Worm (Caenorhabditis elegans) whole organism, L1 larva: ENCODE data around the gene pnp-1.

Source experiments
- C04F5.9 ChIP-seq: sonication (generic microtip); optimal IDR thresholded peaks from 2 replicates; lab custom pipeline; 2016; ENCODE audit warnings: missing genetic modification characterization, missing compliant biosample characterization
- C34B4.2 ChIP-seq: sonication (generic microtip); optimal IDR thresholded peaks from 2 replicates; lab custom pipeline; 2017; ENCODE audit warnings: mild to moderate bottlenecking, missing genetic modification characterization, missing compliant biosample characterization
- Y116A8C.19 ChIP-seq: sonication (generic microtip); optimal IDR thresholded peaks from 2 replicates; lab custom pipeline; 2016; ENCODE audit warnings: missing compliant biosample characterization, missing genetic modification characterization, borderline replicate concordance
- alr-1 ChIP-seq: fragments of 200-800 bp; sonication (Bioruptor generic); optimal IDR thresholded peaks from 2 replicates; lab custom pipeline; 2018; ENCODE audit warnings: borderline replicate concordance, mild to moderate bottlenecking, missing genetic modification characterization, missing compliant biosample characterization
- aly-2 ChIP-seq: fragments of 150-350 bp; optimal IDR thresholded peaks from 2 replicates; lab custom pipeline; 2014; ENCODE audit warnings: missing biosample characterization, missing genetic modification characterization
- ama-1 ChIP-seq: fragments of 150-350 bp; optimal IDR thresholded peaks from 2 replicates; lab custom pipeline; 2014
- blmp-1 ChIP-seq: fragments of 150-350 bp; optimal IDR thresholded peaks from 2 replicates; lab custom pipeline; 2014; ENCODE audit warnings: missing biosample characterization, missing genetic modification characterization
- ceh-8 ChIP-seq: fragments of 200-800 bp; sonication (Bioruptor generic); optimal IDR thresholded peaks from 2 replicates; lab custom pipeline; 2018; ENCODE audit warnings: mild to moderate bottlenecking, missing genetic modification characterization, moderate library complexity, missing compliant biosample characterization
- ceh-82 ChIP-seq, 3 experiments: fragments of 150-350 bp in 1 of 3; sonication (generic microtip) in 2 of 3; optimal IDR thresholded peaks; 2 replicates each; lab custom pipeline; 2014 to 2017; ENCODE audit warnings: missing biosample characterization in 3 of 3, missing genetic modification characterization in 3 of 3
- ceh-90 ChIP-seq: sonication (generic microtip); optimal IDR thresholded peaks from 2 replicates; lab custom pipeline; 2016; ENCODE audit warnings: missing genetic modification characterization, missing compliant biosample characterization
- efl-1 ChIP-seq, 4 experiments: fragments of 150-350 bp; optimal IDR thresholded peaks in 3 of 4; peaks in 1 of 4; 1 replicate in 1 of 4; 2 replicates in 3 of 4; lab custom pipeline; 2014; ENCODE audit warnings: missing biosample characterization in 2 of 4, missing genetic modification characterization in 2 of 4, missing genetic modification reagents in 2 of 4
- egl-13 ChIP-seq: sonication (generic microtip); optimal IDR thresholded peaks from 2 replicates; lab custom pipeline; 2016; ENCODE audit warnings: missing genotype, missing genetic modification reagents, missing genetic modification characterization, missing compliant biosample characterization
- elt-2 ChIP-seq: sonication (generic microtip); optimal IDR thresholded peaks from 2 replicates; lab custom pipeline; 2016; ENCODE audit warnings: missing genetic modification characterization, mild to moderate bottlenecking, inconsistent platforms, missing compliant biosample characterization, missing genetic modification reagents
- elt-3 ChIP-seq, 6 experiments: fragments of 150-350 bp in 1 of 6; sonication (generic microtip); optimal IDR thresholded peaks; 2 replicates each; lab custom pipeline; 2017 to 2018; ENCODE audit warnings: missing biosample characterization in 6 of 6, missing genetic modification characterization in 6 of 6, inconsistent platforms in 1 of 6
- ets-5 ChIP-seq: fragments of 200-800 bp; sonication (Bioruptor generic); IDR thresholded peaks from 2 replicates; pipeline ENCODE4 v1.3.6; 2022; ENCODE audit warnings: missing genetic modification characterization, missing compliant biosample characterization
- grh-1 ChIP-seq: fragments of 200-800 bp; sonication (Bioruptor generic); IDR thresholded peaks from 2 replicates; pipeline ENCODE4 v1.3.6; 2022; ENCODE audit warnings: missing genetic modification reagents, missing genetic modification characterization, missing compliant biosample characterization
- hlh-17 ChIP-seq: fragments of 200-800 bp; sonication (Bioruptor generic); optimal IDR thresholded peaks from 2 replicates; lab custom pipeline; 2018; ENCODE audit warnings: missing genetic modification characterization, mild to moderate bottlenecking, missing compliant biosample characterization, moderate library complexity, borderline replicate concordance
- irx-1 ChIP-seq: sonication (generic microtip); optimal IDR thresholded peaks from 2 replicates; lab custom pipeline; 2016; ENCODE audit warnings: missing genetic modification characterization, missing compliant biosample characterization
- isw-1 ChIP-seq: fragments of 200-800 bp; sonication (Bioruptor generic); IDR thresholded peaks from 2 replicates; pipeline ENCODE4 v1.3.6; 2022; ENCODE audit warnings: missing genetic modification characterization, missing compliant biosample characterization
- lin-35 ChIP-seq, 2 experiments: fragments of 150-350 bp; optimal IDR thresholded peaks; 2 replicates each; lab custom pipeline; 2014; ENCODE audit warnings: missing biosample characterization in 2 of 2, missing genetic modification characterization in 2 of 2, missing genetic modification reagents in 2 of 2
- lsy-2 ChIP-seq, 2 experiments: fragments of 150-350 bp; optimal IDR thresholded peaks; 2 replicates each; lab custom pipeline; 2014; ENCODE audit warnings: missing biosample characterization in 2 of 2, missing genetic modification characterization in 2 of 2
- mdl-1 ChIP-seq, 2 experiments: fragments of 150-350 bp; optimal IDR thresholded peaks; 2 replicates each; lab custom pipeline; 2014 to 2017; ENCODE audit warnings: missing biosample characterization in 2 of 2, missing genetic modification characterization in 2 of 2, inconsistent platforms in 1 of 2
- mef-2 ChIP-seq: fragments of 150-350 bp; optimal IDR thresholded peaks from 2 replicates; lab custom pipeline; 2014; ENCODE audit warnings: missing biosample characterization, missing genetic modification characterization
- mep-1 ChIP-seq: fragments of 150-350 bp; optimal IDR thresholded peaks from 2 replicates; lab custom pipeline; 2014; ENCODE audit warnings: missing biosample characterization, missing genetic modification characterization
- nhr-85 ChIP-seq: sonication (generic microtip); peaks from one replicate; lab custom pipeline; 2016; ENCODE audit warnings: missing genetic modification characterization, inconsistent platforms, missing compliant biosample characterization
- nhr-90 ChIP-seq: sonication (generic microtip); optimal IDR thresholded peaks from 2 replicates; lab custom pipeline; 2016; ENCODE audit warnings: mild to moderate bottlenecking, missing genetic modification characterization, missing compliant biosample characterization; ENCODE audit not compliant: poor library complexity
- pax-3 ChIP-seq: fragments of 200-800 bp; sonication (Bioruptor generic); optimal IDR thresholded peaks from 2 replicates; lab custom pipeline; 2018; ENCODE audit warnings: mild to moderate bottlenecking, missing genetic modification characterization, moderate library complexity, missing compliant biosample characterization
- snu-23 ChIP-seq: sonication (generic microtip); optimal IDR thresholded peaks from 2 replicates; lab custom pipeline; 2016; ENCODE audit warnings: missing genetic modification characterization, missing compliant biosample characterization
- sptf-1 ChIP-seq: fragments of 150-350 bp; optimal IDR thresholded peaks from 2 replicates; lab custom pipeline; 2014; ENCODE audit warnings: missing biosample characterization, missing genetic modification characterization
- sup-37 ChIP-seq: fragments of 200-800 bp; sonication (Bioruptor generic); optimal IDR thresholded peaks from 2 replicates; lab custom pipeline; 2018; ENCODE audit warnings: mild to moderate bottlenecking, missing genetic modification characterization, missing compliant biosample characterization
- swsn-7 ChIP-seq: sonication (generic microtip); optimal IDR thresholded peaks from 2 replicates; lab custom pipeline; 2016; ENCODE audit warnings: missing genetic modification characterization, missing compliant biosample characterization
- tbx-2 ChIP-seq: sonication (generic microtip); optimal IDR thresholded peaks from 2 replicates; lab custom pipeline; 2016; ENCODE audit warnings: missing genetic modification characterization, missing compliant biosample characterization
- unc-98 ChIP-seq: fragments of 200-800 bp; sonication (Bioruptor generic); IDR thresholded peaks from 2 replicates; pipeline ENCODE4 v1.3.6; 2022; ENCODE audit warnings: missing genetic modification characterization, missing compliant biosample characterization
- xbp-1 ChIP-seq: sonication (generic microtip); optimal IDR thresholded peaks from 2 replicates; lab custom pipeline; 2016; ENCODE audit warnings: missing genetic modification characterization, missing compliant biosample characterization
- zag-1 ChIP-seq: fragments of 150-350 bp; optimal IDR thresholded peaks from 2 replicates; lab custom pipeline; 2014; ENCODE audit warnings: missing biosample characterization, missing genetic modification characterization
- zip-4 ChIP-seq: fragments of 200-800 bp; sonication (Bioruptor generic); optimal IDR thresholded peaks from 2 replicates; lab custom pipeline; 2018; ENCODE audit warnings: mild to moderate bottlenecking, missing genetic modification characterization, moderate library complexity, missing compliant biosample characterization

The pnp-1 gene

ce11 chrIV:337128-337646 is 39.1 kb upstream of the pnp-1 start, which contains the start of gene pxmp-4:
Gene pxmp-4 (minus strand): TSS chrIV:337178.
- TF ChIP-seq lin-35 (GFP tag; optimal IDR thresholded peaks at IDR 0.05; lab: Kevin White, UChicago) (peak in 1 of 2 experiments; percentile 27), efl-1 (optimal IDR thresholded peaks at IDR 0.05; lab: Kevin White, UChicago) (no peak), efl-1 (GFP tag; optimal IDR thresholded peaks at IDR 0.05 in 1 of 2; lab: Kevin White, UChicago) (peak in 1 of 2 experiments; percentile 43), elt-2 (tag; lab: Kevin White, UChicago) (peak; percentile 50), egl-13 (tag; lab: Kevin White, UChicago) (no peak)

ce11 chrIV:330523-330922 is 32.4 kb upstream of the pnp-1 start, which contains the start of gene F18F11.4:
Gene F18F11.4 (plus strand): TSS chrIV:330823.
- TF ChIP-seq xbp-1 (tag; lab: Kevin White, UChicago): no peak

DNA sequence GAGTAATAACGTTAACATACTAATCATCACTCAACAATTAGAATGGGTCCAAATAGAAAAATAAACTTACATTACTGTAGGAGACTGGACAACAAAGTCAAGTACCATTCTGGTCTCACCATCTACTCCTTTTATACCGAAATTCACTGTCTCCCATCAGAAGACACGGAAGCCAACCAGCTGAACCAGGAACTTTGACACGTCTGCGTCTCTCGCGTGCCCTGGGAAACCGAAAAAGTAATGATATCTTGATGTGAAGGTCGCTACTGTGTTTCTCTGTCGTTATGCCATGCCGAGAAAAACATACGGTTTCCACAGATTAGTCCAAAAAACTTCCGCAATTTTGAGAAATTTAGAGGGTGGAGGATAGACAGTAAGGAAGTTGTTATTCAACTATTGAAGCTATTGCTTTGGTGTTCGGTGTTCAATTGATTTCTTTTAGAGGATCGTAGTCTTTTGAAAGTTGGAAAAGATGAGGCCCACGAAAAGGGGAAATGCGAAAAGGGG is 28.5 kb upstream of the pnp-1 start, which contains the start of gene col-101:
col-101 (minus strand) TSS at position 457 of the 507 bp plus-strand sequence.
- peak; percentile 18 for TF ChIP-seq mep-1
- TF ChIP-seq efl-1 (optimal IDR thresholded peaks at IDR 0.05; lab: Kevin White, UChicago): no peak
- peak in 1 of 2 experiments; percentile 75 for TF ChIP-seq efl-1 (GFP tag; optimal IDR thresholded peaks at IDR 0.05 in 1 of 2; lab: Kevin White, UChicago)
- no peak for TF ChIP-seq ceh-82 (tag; optimal IDR thresholded peaks at IDR 0.05; lab: Kevin White, UChicago)
- TF ChIP-seq tbx-2: peak; percentile 52
- TF ChIP-seq aly-2 (tag; lab: Kevin White, UChicago): no peak
- TF ChIP-seq sup-37 (GFP tag; lab: Kevin White, UChicago): no peak
- TF ChIP-seq blmp-1 (tag; lab: Kevin White, UChicago): peak; percentile 42
- TF ChIP-seq elt-3 (tag; optimal IDR thresholded peaks at IDR 0.05; lab: Kevin White, UChicago): peak in 1 of 6 experiments; percentile 28
- TF ChIP-seq C34B4.2 (tag; lab: Kevin White, UChicago): no peak
- TF ChIP-seq isw-1: no peak

DNA sequence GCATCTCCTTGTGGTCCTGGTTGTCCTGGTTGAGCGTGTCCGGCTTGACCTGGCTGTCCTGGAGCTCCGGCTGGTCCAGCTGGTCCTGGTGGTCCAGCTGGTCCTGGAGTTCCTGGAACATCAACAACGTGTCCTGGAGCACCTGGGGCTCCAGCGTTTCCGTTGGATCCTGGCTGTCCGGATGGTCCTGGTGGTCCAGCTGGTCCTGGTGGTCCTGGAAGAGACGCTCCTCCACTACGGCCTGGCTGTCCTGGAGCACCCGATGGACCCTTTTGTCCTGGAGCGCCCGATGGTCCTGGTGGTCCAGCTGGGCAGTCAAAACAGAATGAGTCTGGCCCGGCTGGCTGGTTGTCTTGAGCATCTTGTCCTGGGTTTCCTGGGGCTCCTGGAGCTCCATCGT is 27.5 kb upstream of the pnp-1 start:
- no peak for TF ChIP-seq sptf-1 (tag; lab: Kevin White, UChicago)
- no peak for TF ChIP-seq mef-2 (tag; lab: Kevin White, UChicago)
- TF ChIP-seq nhr-90: no peak
- no peak for TF ChIP-seq blmp-1 (tag; lab: Kevin White, UChicago)
- TF ChIP-seq ets-5 (GFP tag; lab: Robert Waterston, UW): no peak
- TF ChIP-seq alr-1 (tag; lab: Kevin White, UChicago): no peak
- TF ChIP-seq hlh-17: no peak
- no peak for TF ChIP-seq irx-1 (tag; lab: Kevin White, UChicago)
- no peak for TF ChIP-seq grh-1
- no peak for TF ChIP-seq mep-1

DNA sequence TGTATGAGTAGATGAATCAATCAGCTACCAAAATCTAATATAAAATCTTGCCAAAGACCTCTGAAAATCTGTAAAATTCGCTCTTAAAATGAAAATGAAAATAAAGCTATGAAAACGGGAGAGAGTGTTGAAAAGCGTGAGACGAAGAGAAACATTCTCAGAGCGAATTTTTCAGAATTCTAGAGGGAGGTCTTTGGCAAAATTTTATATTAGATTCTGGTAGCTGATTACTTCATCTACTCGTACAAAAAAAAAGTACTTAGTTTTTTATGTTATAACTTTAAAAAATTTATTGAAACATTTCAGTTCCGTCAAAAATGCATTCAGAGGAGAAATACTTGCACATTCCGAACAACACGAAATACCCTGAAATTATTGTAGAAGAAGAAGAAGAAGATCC is 26.7 kb upstream of the pnp-1 start, which contains the start of gene drl-1:
drl-1 (plus strand) TSS at position 301 of the 400 bp plus-strand sequence.
- no peak for TF ChIP-seq nhr-90
- TF ChIP-seq lsy-2 (tag; optimal IDR thresholded peaks at IDR 0.05; lab: Kevin White, UChicago): no peak
- no peak for TF ChIP-seq zag-1 (tag; lab: Kevin White, UChicago)
- TF ChIP-seq unc-98 (GFP tag; lab: Robert Waterston, UW): no peak
- no peak for TF ChIP-seq ceh-82 (tag; optimal IDR thresholded peaks at IDR 0.05; lab: Kevin White, UChicago)
- TF ChIP-seq snu-23 (GFP tag; lab: Kevin White, UChicago): no peak
- no peak for TF ChIP-seq ceh-8 (GFP tag; lab: Kevin White, UChicago)
- no peak for TF ChIP-seq egl-13 (tag; lab: Kevin White, UChicago)
- no peak for TF ChIP-seq swsn-7
- no peak for TF ChIP-seq ceh-90 (tag; lab: Kevin White, UChicago)
- TF ChIP-seq C04F5.9 (tag; lab: Kevin White, UChicago): no peak
- no peak for TF ChIP-seq nhr-85 (tag; lab: Kevin White, UChicago)
- no peak for TF ChIP-seq zip-4 (GFP tag; lab: Kevin White, UChicago)
- no peak for TF ChIP-seq hlh-17
- no peak for TF ChIP-seq Y116A8C.19 (tag; lab: Kevin White, UChicago)
- no peak for TF ChIP-seq elt-3 (tag; optimal IDR thresholded peaks at IDR 0.05; lab: Kevin White, UChicago)
- TF ChIP-seq ama-1: no peak
- TF ChIP-seq pax-3: no peak
- TF ChIP-seq mdl-1 (tag; optimal IDR thresholded peaks at IDR 0.05; lab: Kevin White, UChicago): no peak
- TF ChIP-seq, all 84 proteins: peak for 0
